Worm (Caenorhabditis elegans): Measurements from ENCODE around the gene ceh-10.
A peak's percentile ranks its signal among the peaks of the same experiment; 100 is the strongest.

The ceh-10 gene

ce11 chrIII:5758519-5759099 lies 40.2 kb upstream of the ceh-10 start (continued):
- TF ChIP-seq dpl-1 (GFP tag; optimal IDR thresholded peaks at IDR 0.05) (peak; percentile 21), rbr-2 (tag; optimal IDR thresholded peaks at IDR 0.05) (peak; percentile 61), dmd-6 (GFP tag; IDR thresholded peaks at IDR 0.05) (peak; percentile 50), egl-27 (tag; optimal IDR thresholded peaks at IDR 0.05) (no peak), saeg-2 (GFP tag; IDR thresholded peaks at IDR 0.05) (0 out of 2 replicates have a peak, but pooled peaks have one; percentile 31), jun-1 (tag; optimal IDR thresholded peaks at IDR 0.05) (no peak), zag-1 (tag; optimal IDR thresholded peaks at IDR 0.05) (no peak), F37D6.2 (tag; optimal IDR thresholded peaks at IDR 0.05) (peak; percentile 44), hlh-11 (tag; optimal IDR thresholded peaks at IDR 0.05) (peak; percentile 64), lim-7 (GFP tag; IDR thresholded peaks at IDR 0.05) (no peak), F49E8.2 (tag; optimal IDR thresholded peaks at IDR 0.05; ENCODE audit: borderline replicate concordance) (no peak), pqm-1 (tag; optimal IDR thresholded peaks at IDR 0.05) (no peak), R02D3.7 (tag; optimal IDR thresholded peaks at IDR 0.05) (no peak), F26F4.8 (GFP tag; conservative IDR thresholded peaks at IDR 0.05) (no peak), T26A8.4 (GFP tag; IDR thresholded peaks at IDR 0.05) (no peak), lin-38 (GFP tag; IDR thresholded peaks at IDR 0.05) (no peak), egl-43 (GFP tag; IDR thresholded peaks at IDR 0.05) (0 out of 2 replicates have a peak, but pooled peaks have one; percentile 29), ceh-82 (tag; optimal IDR thresholded peaks at IDR 0.05) (no peak), nhr-76 (tag; optimal IDR thresholded peaks at IDR 0.05) (no peak), nhr-102 (tag; optimal IDR thresholded peaks at IDR 0.05) (no peak), Y48G9A.11 (GFP tag; IDR thresholded peaks at IDR 0.05) (no peak), cey-2 (tag; optimal IDR thresholded peaks at IDR 0.05; ENCODE audit: borderline replicate concordance, insufficient read depth) (no peak), nhr-237 (tag; optimal IDR thresholded peaks at IDR 0.05) (no peak), Y75B8A.6 (GFP tag; IDR thresholded peaks at IDR 0.05) (no peak), nhr-10 (tag; optimal IDR thresholded peaks at IDR 0.05) (no peak), unc-39 (tag; optimal IDR thresholded peaks at IDR 0.05) (no peak), ama-1 (optimal IDR thresholded peaks at IDR 0.05) (no peak), ztf-7 (tag; optimal IDR thresholded peaks at IDR 0.05) (no peak), spr-1 (tag; optimal IDR thresholded peaks at IDR 0.05) (no peak), fkh-10 (GFP tag; optimal IDR thresholded peaks at IDR 0.05) (peak; percentile 85), ceh-44 (GFP tag; IDR thresholded peaks at IDR 0.05) (no peak), nhr-25 (tag; optimal IDR thresholded peaks at IDR 0.05; ENCODE audit: borderline replicate concordance, insufficient read depth) (no peak), nhr-41 (GFP tag; IDR thresholded peaks at IDR 0.05) (no peak), duxl-1 (tag; optimal IDR thresholded peaks at IDR 0.05; ENCODE audit: poor library complexity) (no peak), nhr-11 (tag; optimal IDR thresholded peaks at IDR 0.05) (peak; percentile 58), lin-1 (GFP tag; IDR thresholded peaks at IDR 0.05) (no peak), ZK337.2 (GFP tag; IDR thresholded peaks at IDR 0.05) (no peak)

ce11 chrIII:5760721-5761120 lies 38.1 kb upstream of the ceh-10 start:
- TF ChIP-seq lsy-2 (tag; optimal IDR thresholded peaks at IDR 0.05) = peak in 1 of 2 experiments; percentile 28
- no peak for TF ChIP-seq nhr-6 (tag; optimal IDR thresholded peaks at IDR 0.05)
- TF ChIP-seq ctbp-1 (GFP tag; IDR thresholded peaks at IDR 0.05) = 0 out of 2 replicates have a peak, but pooled peaks have one; percentile 7
- TF ChIP-seq aha-1 (tag) = peak; percentile 85
- no peak for TF ChIP-seq tra-1 (GFP tag; IDR thresholded peaks at IDR 0.05)
- peak in 1 of 2 experiments; percentile 1 for TF ChIP-seq unc-62 (GFP tag; optimal IDR thresholded peaks at IDR 0.05 in 1 of 2)
- no peak for TF ChIP-seq unc-62 (tag; optimal IDR thresholded peaks at IDR 0.05)
